Worm (Caenorhabditis elegans) whole organism, L4 larva: ENCODE measurements around the gene slc-36.1.
A peak's percentile ranks its signal among the peaks of the same experiment; 100 is the strongest.

Experiments
- F44E2.7 ChIP-seq: fragments of 200-800 bp; sonication (Bioruptor generic); IDR thresholded peaks from 2 replicates; pipeline ENCODE4 v2.1.2; 2022; ENCODE audit warnings: missing genetic modification characterization, missing compliant biosample characterization
- R02D3.7 ChIP-seq: fragments of 150-350 bp; sonication (generic microtip); optimal IDR thresholded peaks from 3 replicates; lab custom pipeline; 2014; ENCODE audit warnings: missing biosample characterization, missing genetic modification characterization
- Y105C5A.15 ChIP-seq: fragments of 200-800 bp; sonication (Bioruptor generic); IDR thresholded peaks from 2 replicates; pipeline ENCODE4 v1.3.6; 2022; ENCODE audit warnings: missing genetic modification characterization, missing compliant biosample characterization
- Y5F2A.4 ChIP-seq: fragments of 200-800 bp; sonication (Bioruptor generic); optimal IDR thresholded peaks from 2 replicates; lab custom pipeline; 2018; ENCODE audit warnings: mild to moderate bottlenecking, missing genetic modification characterization, missing compliant biosample characterization
- aly-2 ChIP-seq: sonication (generic microtip); optimal IDR thresholded peaks from 2 replicates; lab custom pipeline; 2018; ENCODE audit warnings: missing biosample characterization, missing genetic modification characterization
- arid-1 ChIP-seq: fragments of 200-800 bp; sonication (Bioruptor generic); conservative IDR thresholded peaks from 2 replicates; pipeline ENCODE4 v1.3.6; 2022; ENCODE audit warnings: missing genetic modification reagents, missing genetic modification characterization, missing compliant biosample characterization
- attf-4 ChIP-seq: sonication (generic microtip); optimal IDR thresholded peaks from 3 replicates; lab custom pipeline; 2017; ENCODE audit warnings: missing biosample characterization, missing genetic modification characterization
- ceh-32 ChIP-seq: sonication (generic microtip); optimal IDR thresholded peaks from 2 replicates; lab custom pipeline; 2016; ENCODE audit warnings: mild to moderate bottlenecking, missing genetic modification characterization, missing compliant biosample characterization; ENCODE audit not compliant: poor library complexity
- ces-1 ChIP-seq: fragments of 150-350 bp; sonication (generic microtip); optimal IDR thresholded peaks from 4 replicates; lab custom pipeline; 2014; ENCODE audit warnings: missing biosample characterization, missing genetic modification reagents, missing genetic modification characterization
- ctbp-1 ChIP-seq: fragments of 200-800 bp; sonication (Bioruptor generic); IDR thresholded peaks from 2 replicates; pipeline ENCODE4 v1.3.6; 2022; ENCODE audit warnings: missing genetic modification reagents, missing genetic modification characterization, missing compliant biosample characterization
- daf-19 ChIP-seq: fragments of 200-800 bp; sonication (Bioruptor generic); conservative IDR thresholded peaks from 2 replicates; pipeline ENCODE4 v1.3.6; 2022; ENCODE audit warnings: missing genetic modification characterization, missing compliant biosample characterization
- daf-8 ChIP-seq: fragments of 200-800 bp; sonication (Bioruptor generic); IDR thresholded peaks from 2 replicates; pipeline ENCODE4 v1.3.6; 2022; ENCODE audit warnings: missing genetic modification characterization, missing compliant biosample characterization
- dmd-8 ChIP-seq: fragments of 200-800 bp; sonication (Bioruptor generic); IDR thresholded peaks from 2 replicates; pipeline ENCODE4 v1.3.6; 2022; ENCODE audit warnings: missing genetic modification characterization, missing compliant biosample characterization
- dmd-9 ChIP-seq: fragments of 200-800 bp; sonication (Bioruptor generic); IDR thresholded peaks from 2 replicates; pipeline ENCODE4 v1.3.6; 2022; ENCODE audit warnings: missing genetic modification reagents, missing genetic modification characterization, missing compliant biosample characterization
- dpl-1 ChIP-seq: fragments of 150-350 bp; optimal IDR thresholded peaks from 2 replicates; lab custom pipeline; 2014; ENCODE audit warnings: missing biosample characterization, missing genetic modification reagents, missing genetic modification characterization
- duxl-1 ChIP-seq: sonication (generic microtip); optimal IDR thresholded peaks from 2 replicates; lab custom pipeline; 2016; ENCODE audit warnings: mild to moderate bottlenecking, missing genetic modification characterization, moderate library complexity, missing compliant biosample characterization; ENCODE audit not compliant: poor library complexity
- fkh-10 ChIP-seq: fragments of 150-350 bp; optimal IDR thresholded peaks from 2 replicates; lab custom pipeline; 2014; ENCODE audit warnings: missing biosample characterization, missing genetic modification reagents, missing genetic modification characterization
- gei-8 ChIP-seq: fragments of 200-800 bp; sonication (Bioruptor generic); optimal IDR thresholded peaks from 2 replicates; lab custom pipeline; 2018; ENCODE audit warnings: mild to moderate bottlenecking, missing genetic modification characterization, missing compliant biosample characterization
- hlh-30 ChIP-seq: sonication (generic microtip); optimal IDR thresholded peaks from 2 replicates; lab custom pipeline; 2017; ENCODE audit warnings: antibody characterized with exemption, mild to moderate bottlenecking, missing genetic modification characterization, missing compliant biosample characterization; ENCODE audit not compliant: insufficient read depth
- lim-7 ChIP-seq: fragments of 200-800 bp; sonication (Bioruptor generic); IDR thresholded peaks from 2 replicates; pipeline ENCODE4 v1.3.6; 2022; ENCODE audit warnings: missing genetic modification characterization, missing compliant biosample characterization
- lin-38 ChIP-seq: fragments of 200-800 bp; sonication (Bioruptor generic); IDR thresholded peaks from 2 replicates; pipeline ENCODE4 v1.3.6; 2022; ENCODE audit warnings: missing genetic modification reagents, missing genetic modification characterization, missing compliant biosample characterization
- lin-39 ChIP-seq: fragments of 150-350 bp; optimal IDR thresholded peaks from 2 replicates; lab custom pipeline; 2014; ENCODE audit warnings: missing biosample characterization, missing genetic modification reagents, missing genetic modification characterization
- lsy-2 ChIP-seq, 2 experiments: fragments of 150-350 bp in 1 of 2; sonication (generic microtip) in 1 of 2; optimal IDR thresholded peaks; 2 replicates each; lab custom pipeline; 2014 to 2017; ENCODE audit warnings: missing biosample characterization in 2 of 2, missing genetic modification characterization in 2 of 2
- madf-9 ChIP-seq: fragments of 200-800 bp; sonication (Bioruptor generic); conservative IDR thresholded peaks from 2 replicates; pipeline ENCODE4 v1.3.6; 2022; ENCODE audit warnings: missing genetic modification reagents, missing genetic modification characterization, missing compliant biosample characterization
- mep-1 ChIP-seq: fragments of 150-350 bp; sonication (generic microtip); optimal IDR thresholded peaks from 3 replicates; lab custom pipeline; 2014; ENCODE audit warnings: missing biosample characterization, missing genetic modification characterization
- mxl-3 ChIP-seq: fragments of 200-800 bp; sonication (Bioruptor generic); optimal IDR thresholded peaks from 2 replicates; lab custom pipeline; 2018; ENCODE audit warnings: mild to moderate bottlenecking, missing genetic modification characterization, missing compliant biosample characterization
- nhr-10 ChIP-seq: fragments of 150-350 bp; optimal IDR thresholded peaks from 2 replicates; lab custom pipeline; 2014; ENCODE audit warnings: missing biosample characterization, missing genetic modification characterization
- nhr-41 ChIP-seq: fragments of 200-800 bp; sonication (Bioruptor generic); IDR thresholded peaks from 2 replicates; pipeline ENCODE4 v1.3.6; 2022; ENCODE audit warnings: missing genetic modification reagents, missing genetic modification characterization, missing compliant biosample characterization
- nhr-48 ChIP-seq: sonication (generic microtip); optimal IDR thresholded peaks from 2 replicates; lab custom pipeline; 2016; ENCODE audit warnings: mild to moderate bottlenecking, missing genetic modification characterization, missing compliant biosample characterization
- nhr-77 ChIP-seq: fragments of 150-350 bp; optimal IDR thresholded peaks from 2 replicates; lab custom pipeline; 2014; ENCODE audit warnings: missing biosample characterization, missing genetic modification characterization
- php-3 ChIP-seq: fragments of 200-800 bp; sonication (Bioruptor generic); IDR thresholded peaks from 2 replicates; pipeline ENCODE4 v1.3.6; 2022; ENCODE audit warnings: missing genetic modification reagents, missing genetic modification characterization, missing compliant biosample characterization
- rbr-2 ChIP-seq: sonication (generic microtip); optimal IDR thresholded peaks from 2 replicates; lab custom pipeline; 2016; ENCODE audit warnings: missing genotype, missing genetic modification characterization, missing compliant biosample characterization
- set-16 ChIP-seq: fragments of 200-800 bp; sonication (Bioruptor generic); IDR thresholded peaks from 2 replicates; pipeline ENCODE4 v1.3.6; 2022; ENCODE audit warnings: missing genetic modification reagents, missing genetic modification characterization, missing compliant biosample characterization
- skn-1 ChIP-seq: fragments of 150-350 bp; optimal IDR thresholded peaks from 2 replicates; lab custom pipeline; 2014; ENCODE audit warnings: missing biosample characterization, missing genetic modification characterization
- snpc-4 ChIP-seq: fragments of 150-350 bp; optimal IDR thresholded peaks from 2 replicates; lab custom pipeline; 2014; ENCODE audit warnings: missing biosample characterization, missing genetic modification characterization
- spr-1 ChIP-seq: sonication (generic microtip); optimal IDR thresholded peaks from 2 replicates; lab custom pipeline; 2016; ENCODE audit warnings: mild to moderate bottlenecking, missing genetic modification characterization, missing compliant biosample characterization
- tra-1 ChIP-seq: fragments of 200-800 bp; sonication (Bioruptor generic); IDR thresholded peaks from 2 replicates; pipeline ENCODE4 v1.3.6; 2022; ENCODE audit warnings: missing genetic modification reagents, missing genetic modification characterization, missing compliant biosample characterization
- unc-130 ChIP-seq: sonication (generic microtip); optimal IDR thresholded peaks from 2 replicates; lab custom pipeline; 2016; ENCODE audit warnings: missing genetic modification reagents, missing genetic modification characterization, missing compliant biosample characterization
- unc-39 ChIP-seq: sonication (generic microtip); optimal IDR thresholded peaks from 2 replicates; lab custom pipeline; 2017; ENCODE audit warnings: missing biosample characterization, missing genetic modification characterization
- unc-62 ChIP-seq, 3 experiments: fragments of 150-350 bp in 1 of 3; sonication (generic microtip); optimal IDR thresholded peaks in 2 of 3; peaks in 1 of 3; 1 replicate in 1 of 3; 2 replicates in 2 of 3; lab custom pipeline; 2014 to 2017; ENCODE audit warnings: missing biosample characterization in 3 of 3, missing genetic modification characterization in 3 of 3, missing genetic modification reagents in 3 of 3, missing genotype in 1 of 3
- zfp-3 ChIP-seq: fragments of 200-800 bp; sonication (Bioruptor generic); conservative IDR thresholded peaks from 2 replicates; pipeline ENCODE4 v1.3.6; 2022; ENCODE audit warnings: missing genetic modification reagents, missing genetic modification characterization, missing compliant biosample characterization

The slc-36.1 gene

ce11 chrIII:13347782-13348327, 40.6 kb downstream of the slc-36.1 start:
- TF ChIP-seq lim-7 (GFP tag; lab: Robert Waterston, UW) (no peak), zfp-3 (GFP tag; lab: Robert Waterston, UW) (no peak), arid-1 (GFP tag; lab: Robert Waterston, UW) (no peak), Y105C5A.15 (GFP tag; lab: Robert Waterston, UW) (no peak), nhr-10 (tag; lab: Kevin White, UChicago) (no peak), daf-19 (GFP tag; lab: Robert Waterston, UW) (no peak), ceh-32 (tag; lab: Kevin White, UChicago) (no peak), R02D3.7 (no peak), skn-1 (tag; lab: Kevin White, UChicago) (no peak), duxl-1 (tag; lab: Kevin White, UChicago) (no peak), nhr-77 (no peak), Y5F2A.4 (GFP tag; lab: Kevin White, UChicago) (no peak), unc-62 (GFP tag; optimal IDR thresholded peaks at IDR 0.05 in 1 of 2; lab: Kevin White, UChicago) (peak in 1 of 2 experiments; percentile 63), unc-62 (tag; optimal IDR thresholded peaks at IDR 0.05; lab: Kevin White, UChicago) (no peak), mep-1 (tag; lab: Kevin White, UChicago) (no peak), F44E2.7 (no peak), nhr-48 (tag; lab: Kevin White, UChicago) (no peak), dpl-1 (no peak), dmd-8 (GFP tag; lab: Robert Waterston, UW) (no peak), rbr-2 (tag; lab: Kevin White, UChicago) (peak; percentile 32), set-16 (no peak), lsy-2 (tag; optimal IDR thresholded peaks at IDR 0.05; lab: Kevin White, UChicago) (peak in 1 of 2 experiments; percentile 10), daf-8 (GFP tag; lab: Robert Waterston, UW) (no peak)

- TF ChIP-seq madf-9 (GFP tag; lab: Robert Waterston, UW), result no peak
- TF ChIP-seq unc-62 (GFP tag; optimal IDR thresholded peaks at IDR 0.05 in 1 of 2; lab: Kevin White, UChicago), result peak in 1 of 2 experiments; percentile 28
- no peak for TF ChIP-seq unc-62 (tag; optimal IDR thresholded peaks at IDR 0.05; lab: Kevin White, UChicago)
- peak; percentile 36 for TF ChIP-seq rbr-2 (tag; lab: Kevin White, UChicago)
- TF ChIP-seq, all 104 proteins: peak for 2
Observed at ce11 chrIII:13348891-13349290, 41.6 kb downstream of the slc-36.1 start.

ce11 chrIII:13350964-13351363, 43.7 kb downstream of the slc-36.1 start:
- TF ChIP-seq ctbp-1 (GFP tag; lab: Robert Waterston, UW), result peak; percentile 25; the same call in 1 of the 2 replicates
- no peak for TF ChIP-seq attf-4 (tag; lab: Kevin White, UChicago)
- TF ChIP-seq nhr-41 (GFP tag; lab: Robert Waterston, UW), result no peak
- no peak for TF ChIP-seq unc-39 (tag; lab: Kevin White, UChicago)
- TF ChIP-seq lsy-2 (tag; optimal IDR thresholded peaks at IDR 0.05; lab: Kevin White, UChicago), result peak in 1 of 2 experiments; percentile 37
- TF ChIP-seq ces-1, result peak; percentile 82
- TF ChIP-seq unc-130, result no peak
- TF ChIP-seq php-3 (GFP tag; lab: Robert Waterston, UW), result no peak
- no peak for TF ChIP-seq aly-2

ce11 chrIII:13359256-13359655, 52.0 kb downstream of the slc-36.1 start, which contains the start of gene F53A2.9:
Gene F53A2.9 (minus strand): TSS chrIII:13359356.
- TF ChIP-seq fkh-10 (no peak), lin-39 (no peak), attf-4 (tag; lab: Kevin White, UChicago) (no peak), snpc-4 (tag; lab: Kevin White, UChicago) (no peak), tra-1 (GFP tag; lab: Robert Waterston, UW) (no peak), set-16 (no peak), mxl-3 (GFP tag; lab: Kevin White, UChicago) (no peak), php-3 (GFP tag; lab: Robert Waterston, UW) (no peak), zfp-3 (GFP tag; lab: Robert Waterston, UW) (no peak), lin-38 (GFP tag; lab: Robert Waterston, UW) (no peak), F44E2.7 (no peak), nhr-48 (tag; lab: Kevin White, UChicago) (no peak), gei-8 (GFP tag; lab: Kevin White, UChicago) (no peak), unc-39 (tag; lab: Kevin White, UChicago) (no peak), hlh-30 (tag; lab: Kevin White, UChicago) (no peak), daf-8 (GFP tag; lab: Robert Waterston, UW) (no peak), dmd-9 (GFP tag; lab: Robert Waterston, UW) (no peak), lim-7 (GFP tag; lab: Robert Waterston, UW) (no peak), spr-1 (tag; lab: Kevin White, UChicago) (no peak)
